Fruit fly (Drosophila melanogaster): ENCODE results near the gene Kdm2.

dm6 chr3R:9057398-9058058 is 5.2 kb downstream of the Kdm2 start:
- no peak for TF ChIP-seq insv (optimal IDR thresholded peaks at IDR 0.05)
- no peak for TF ChIP-seq Myc (optimal IDR thresholded peaks at IDR 0.05)

Data from Kc167 (cell line).